Fruit fly (Drosophila melanogaster) whole organism, adult: Measurements from ENCODE around the gene uif.
A peak's percentile ranks its signal among the peaks of the same experiment; 100 is the strongest.

Experiments used
- CG11617 ChIP-seq: fragments of 200-800 bp; sonication (Bioruptor generic); optimal IDR thresholded peaks from 2 replicates; lab custom pipeline; 2017; ENCODE audit warnings: mild to moderate bottlenecking, missing biosample characterization, missing genetic modification reagents, missing genetic modification characterization
- CG12768 ChIP-seq: fragments of 200-800 bp; sonication (Bioruptor generic); optimal IDR thresholded peaks from 2 replicates; lab custom pipeline; 2017; ENCODE audit warnings: missing biosample characterization, missing genetic modification characterization, mild to moderate bottlenecking, moderate library complexity, missing genetic modification reagents
- CG14711 ChIP-seq: fragments of 200-800 bp; sonication (Bioruptor generic); optimal IDR thresholded peaks from 2 replicates; lab custom pipeline; 2018; ENCODE audit warnings: missing biosample characterization, mild to moderate bottlenecking, missing genetic modification characterization, moderate library complexity
- CG1620 ChIP-seq: fragments of 200-800 bp; sonication (Bioruptor generic); optimal IDR thresholded peaks from 2 replicates; lab custom pipeline; 2016; ENCODE audit warnings: missing biosample characterization, missing genetic modification characterization
- CG33017 ChIP-seq: fragments of 200-800 bp; sonication (Bioruptor generic); optimal IDR thresholded peaks from 2 replicates; lab custom pipeline; 2018; ENCODE audit warnings: missing biosample characterization, mild to moderate bottlenecking, missing genetic modification characterization, moderate library complexity
- CG5204 ChIP-seq: fragments of 200-800 bp; sonication (Bioruptor generic); optimal IDR thresholded peaks from 2 replicates; lab custom pipeline; 2016; ENCODE audit warnings: missing biosample characterization, missing genetic modification characterization
- CG7045 ChIP-seq: fragments of 200-800 bp; sonication (Bioruptor generic); optimal IDR thresholded peaks from 2 replicates; lab custom pipeline; 2017; ENCODE audit warnings: missing biosample characterization, mild to moderate bottlenecking, missing genetic modification characterization
- CG7101 ChIP-seq: fragments of 200-800 bp; sonication (Bioruptor generic); optimal IDR thresholded peaks from 2 replicates; lab custom pipeline; 2018; ENCODE audit warnings: missing biosample characterization, mild to moderate bottlenecking, missing genetic modification characterization, moderate library complexity
- Clk ChIP-seq: fragments of 200-800 bp; sonication (Bioruptor generic); optimal IDR thresholded peaks from 2 replicates; lab custom pipeline; 2017; ENCODE audit warnings: missing biosample characterization, missing genetic modification characterization
- Crg-1 ChIP-seq: fragments of 200-800 bp; sonication (Bioruptor generic); optimal IDR thresholded peaks from 2 replicates; lab custom pipeline; 2016; ENCODE audit warnings: missing biosample characterization, missing genetic modification characterization
- Hr96 ChIP-seq: fragments of 200-800 bp; sonication (Bioruptor generic); optimal IDR thresholded peaks from 2 replicates; lab custom pipeline; 2016; ENCODE audit warnings: missing biosample characterization, missing genetic modification characterization
- Mnt ChIP-seq: fragments of 200-800 bp; sonication (Bioruptor generic); optimal IDR thresholded peaks from 2 replicates; lab custom pipeline; 2016; ENCODE audit warnings: missing biosample characterization, mild to moderate bottlenecking, missing genetic modification characterization
- bab1 ChIP-seq: fragments of 200-800 bp; sonication (Bioruptor generic); optimal IDR thresholded peaks from 3 replicates; lab custom pipeline; 2019; ENCODE audit warnings: missing biosample characterization, mild to moderate bottlenecking, missing genetic modification characterization, moderate library complexity
- cic ChIP-seq: fragments of 200-800 bp; sonication (Bioruptor generic); optimal IDR thresholded peaks from 2 replicates; lab custom pipeline; 2017; ENCODE audit warnings: missing biosample characterization, mild to moderate bottlenecking, missing genetic modification characterization, moderate library complexity
- cnc ChIP-seq, 2 experiments: fragments of >200 bp; optimal IDR thresholded peaks; 2 replicates each; lab custom pipeline; 2017
- kay ChIP-seq: fragments of 200-800 bp; sonication (Bioruptor generic); peaks from one replicate; lab custom pipeline; 2016; ENCODE audit warnings: missing biosample characterization, missing genetic modification characterization, borderline replicate concordance
- ovo ChIP-seq: fragments of 200-800 bp; sonication (Bioruptor generic); optimal IDR thresholded peaks from 2 replicates; lab custom pipeline; 2016; ENCODE audit warnings: missing biosample characterization, missing genetic modification characterization
- pad ChIP-seq: fragments of 200-800 bp; sonication (Bioruptor generic); optimal IDR thresholded peaks from 3 replicates; lab custom pipeline; 2017; ENCODE audit warnings: missing biosample characterization, missing genetic modification characterization, mild to moderate bottlenecking, moderate library complexity, missing genetic modification reagents
- tj ChIP-seq: fragments of 200-800 bp; sonication (Bioruptor generic); optimal IDR thresholded peaks from 3 replicates; lab custom pipeline; 2017; ENCODE audit warnings: missing biosample characterization, mild to moderate bottlenecking, missing genetic modification characterization, moderate library complexity
- toe ChIP-seq: fragments of 200-800 bp; sonication (Bioruptor generic); optimal IDR thresholded peaks from 2 replicates; lab custom pipeline; 2016; ENCODE audit warnings: missing biosample characterization, missing genetic modification characterization

uif gene

DNA sequence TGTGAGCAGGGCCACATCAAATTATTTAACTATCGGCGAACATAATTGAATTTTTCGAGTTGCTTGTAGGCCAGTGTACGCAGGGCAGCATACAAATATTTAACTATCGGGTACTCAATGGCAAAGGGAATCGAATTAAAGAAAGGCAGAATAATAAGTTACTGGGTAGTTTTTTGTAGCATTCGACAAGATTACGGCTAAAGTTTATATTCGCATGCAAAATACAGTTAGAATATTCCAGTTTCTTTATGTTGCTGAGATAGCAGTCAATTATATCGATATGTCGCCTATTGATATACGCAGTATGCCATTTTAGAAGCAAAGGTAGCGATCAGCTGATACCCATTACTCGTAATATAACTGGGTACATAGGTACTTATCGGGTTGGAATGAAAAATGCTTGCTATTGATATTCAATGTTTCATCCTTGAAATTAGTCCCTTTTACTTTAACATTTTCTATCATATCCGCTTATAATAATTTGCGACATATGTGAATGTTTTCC, 42.1 kb downstream of the uif start:
- TF ChIP-seq CG7045 (GFP tag; lab: Kevin White, UChicago) = no peak
- TF ChIP-seq Hr96 (GFP tag; lab: Kevin White, UChicago) = no peak
- TF ChIP-seq CG14711 (tag; lab: Kevin White, UChicago) = peak; percentile 2
- peak; percentile 40 for TF ChIP-seq pad (GFP tag; lab: Kevin White, UChicago)
- peak; percentile 36 for TF ChIP-seq tj (GFP tag; lab: Kevin White, UChicago)
- no peak for TF ChIP-seq cic (GFP tag; lab: Kevin White, UChicago)
- TF ChIP-seq bab1 (GFP tag; lab: Kevin White, UChicago) = peak; percentile 29
- peak; percentile 28 for TF ChIP-seq CG7101 (tag; lab: Kevin White, UChicago)
- no peak for TF ChIP-seq CG1620 (GFP tag; lab: Kevin White, UChicago)
- TF ChIP-seq CG11617 (GFP tag; lab: Kevin White, UChicago) = peak; percentile 51
- no peak for TF ChIP-seq CG5204 (GFP tag; lab: Kevin White, UChicago)
- peak; percentile 24 for TF ChIP-seq CG33017 (tag; lab: Kevin White, UChicago)

DNA sequence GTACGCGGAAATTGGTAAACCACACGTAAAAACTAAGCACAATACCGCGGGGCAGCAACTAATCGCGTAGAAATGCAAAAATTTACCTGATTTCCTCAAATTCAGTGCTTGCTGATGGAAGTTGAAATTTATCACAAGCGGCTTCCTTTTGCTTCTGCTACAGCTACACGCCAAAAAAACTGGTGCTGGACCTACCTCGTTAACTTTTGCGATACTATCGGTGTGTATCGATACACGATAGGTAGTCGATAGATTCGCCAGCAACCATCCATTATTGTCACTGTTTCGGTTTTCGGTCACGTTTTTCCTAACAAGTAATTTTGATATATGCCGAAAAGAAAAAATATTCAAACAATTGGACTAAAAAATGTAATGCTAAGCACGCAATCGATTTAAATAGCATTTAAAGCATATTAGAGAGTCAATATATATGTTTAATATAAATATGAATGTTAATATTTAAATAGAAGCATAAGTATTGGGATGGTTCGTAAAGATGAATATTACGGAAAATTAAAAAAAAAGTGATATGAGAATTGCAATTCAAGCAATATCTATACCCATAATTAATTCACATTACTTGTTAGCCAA, 42.6 kb downstream of the uif start, which contains the start of gene Sumo:
Sumo (minus strand) TSS at position 223 of the 591 bp plus-strand sequence.
- TF ChIP-seq Clk (GFP tag; lab: Kevin White, UChicago) (peak; percentile 14), pad (GFP tag; lab: Kevin White, UChicago) (peak; percentile 22), CG11617 (GFP tag; lab: Kevin White, UChicago) (no peak), bab1 (GFP tag; lab: Kevin White, UChicago) (peak; percentile 11), Hr96 (GFP tag; lab: Kevin White, UChicago) (peak; percentile 72), CG5204 (GFP tag; lab: Kevin White, UChicago) (no peak), CG7045 (GFP tag; lab: Kevin White, UChicago) (no peak), Mnt (peak; percentile 37), cnc (optimal IDR thresholded peaks at IDR 0.05; lab: Kevin White, UChicago) (no peak), toe (GFP tag; lab: Kevin White, UChicago) (no peak), Crg-1 (GFP tag; lab: Kevin White, UChicago) (no peak)

DNA sequence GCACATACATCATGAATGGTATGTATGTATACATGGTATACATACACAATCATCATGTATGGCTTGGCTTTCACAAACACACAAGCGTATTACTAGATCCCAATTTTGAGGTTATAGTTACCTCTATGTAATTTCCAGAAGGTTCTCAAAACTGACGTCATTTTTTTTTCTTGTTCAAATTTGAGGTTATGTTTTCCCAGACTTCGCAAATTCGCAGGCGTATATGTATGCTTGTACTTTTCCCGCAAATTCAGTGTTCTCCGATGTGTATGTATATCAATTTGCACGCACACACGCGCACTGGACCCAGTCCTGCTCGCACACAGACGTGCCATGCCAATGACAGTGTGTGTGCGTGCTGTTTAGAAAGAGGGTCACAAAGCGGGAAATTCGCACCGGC, 43.9 kb downstream of the uif start:
- peak; percentile 4 for TF ChIP-seq tj (GFP tag; lab: Kevin White, UChicago)
- no peak for TF ChIP-seq CG33017 (tag; lab: Kevin White, UChicago)
- no peak for TF ChIP-seq kay (GFP tag; lab: Kevin White, UChicago)

DNA sequence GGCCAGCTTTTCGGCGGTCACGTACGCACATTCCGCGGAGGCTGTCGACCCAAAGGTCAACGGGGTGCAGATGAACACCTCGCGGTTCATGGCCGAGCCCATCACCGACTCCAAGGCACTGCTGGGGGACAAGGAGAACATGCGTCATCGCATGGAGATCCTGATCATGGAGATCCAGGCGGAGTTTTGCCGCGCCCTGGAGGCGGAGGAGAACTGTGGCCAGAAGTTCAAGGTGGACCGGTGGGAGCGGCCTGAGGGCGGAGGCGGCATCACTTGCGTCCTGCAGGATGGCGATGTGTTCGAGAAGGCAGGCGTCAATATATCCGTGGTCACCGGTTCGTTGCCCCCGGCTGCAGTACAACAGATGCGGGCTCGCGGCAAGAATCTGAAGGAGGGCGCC, 45.5 kb downstream of the uif start:
- no peak for TF ChIP-seq cic (GFP tag; lab: Kevin White, UChicago)
- TF ChIP-seq CG14711 (tag; lab: Kevin White, UChicago) = no peak
- no peak for TF ChIP-seq ovo (GFP tag; lab: Kevin White, UChicago)
- TF ChIP-seq CG7101 (tag; lab: Kevin White, UChicago) = no peak
- no peak for TF ChIP-seq toe (GFP tag; lab: Kevin White, UChicago)
- TF ChIP-seq CG33017 (tag; lab: Kevin White, UChicago) = no peak
- TF ChIP-seq CG12768 (GFP tag; lab: Kevin White, UChicago) = no peak
- no peak for TF ChIP-seq Crg-1 (GFP tag; lab: Kevin White, UChicago)
- TF ChIP-seq pad (GFP tag; lab: Kevin White, UChicago) = no peak

DNA sequence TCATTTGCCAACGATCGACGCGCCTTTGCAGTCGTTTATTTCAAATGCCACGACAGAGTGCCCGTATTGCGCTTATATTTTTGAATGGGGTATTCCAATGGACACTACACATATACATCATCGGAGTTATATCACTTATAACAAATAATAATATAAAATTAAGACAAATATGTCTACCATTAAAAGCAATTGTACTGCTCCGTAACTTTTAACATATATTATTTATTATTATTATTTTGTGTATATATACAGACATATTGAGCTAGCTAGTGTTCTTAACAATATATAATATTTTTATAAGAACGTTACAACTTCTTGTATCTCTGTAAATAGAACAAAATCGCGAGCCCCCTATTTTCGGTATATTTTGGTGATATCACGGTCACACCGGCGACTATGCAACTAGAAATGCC, 46.1 kb downstream of the uif start, which contains the start of the genes sip2 and Coprox:
sip2 (minus strand) TSS at position 53 of the 413 bp plus-strand sequence.
Coprox (plus strand) TSS at position 400 of the 413 bp plus-strand sequence.
- TF ChIP-seq bab1 (GFP tag; lab: Kevin White, UChicago) (peak; percentile 58), CG14711 (tag; lab: Kevin White, UChicago) (peak; percentile 75), Hr96 (GFP tag; lab: Kevin White, UChicago) (no peak), CG7045 (GFP tag; lab: Kevin White, UChicago) (peak; percentile 58), cnc (optimal IDR thresholded peaks at IDR 0.05; lab: Kevin White, UChicago) (no peak), CG12768 (GFP tag; lab: Kevin White, UChicago) (peak; percentile 26), tj (GFP tag; lab: Kevin White, UChicago) (peak; percentile 52), Crg-1 (GFP tag; lab: Kevin White, UChicago) (no peak), CG5204 (GFP tag; lab: Kevin White, UChicago) (no peak), CG11617 (GFP tag; lab: Kevin White, UChicago) (peak; percentile 67), Clk (GFP tag; lab: Kevin White, UChicago) (no peak), Mnt (peak; percentile 7), CG1620 (GFP tag; lab: Kevin White, UChicago) (no peak), kay (GFP tag; lab: Kevin White, UChicago) (no peak), cic (GFP tag; lab: Kevin White, UChicago) (no peak), CG7101 (tag; lab: Kevin White, UChicago) (peak; percentile 85), CG33017 (tag; lab: Kevin White, UChicago) (peak; percentile 79), pad (GFP tag; lab: Kevin White, UChicago) (peak; percentile 49), ovo (GFP tag; lab: Kevin White, UChicago) (peak; percentile 5), toe (GFP tag; lab: Kevin White, UChicago) (no peak)

DNA sequence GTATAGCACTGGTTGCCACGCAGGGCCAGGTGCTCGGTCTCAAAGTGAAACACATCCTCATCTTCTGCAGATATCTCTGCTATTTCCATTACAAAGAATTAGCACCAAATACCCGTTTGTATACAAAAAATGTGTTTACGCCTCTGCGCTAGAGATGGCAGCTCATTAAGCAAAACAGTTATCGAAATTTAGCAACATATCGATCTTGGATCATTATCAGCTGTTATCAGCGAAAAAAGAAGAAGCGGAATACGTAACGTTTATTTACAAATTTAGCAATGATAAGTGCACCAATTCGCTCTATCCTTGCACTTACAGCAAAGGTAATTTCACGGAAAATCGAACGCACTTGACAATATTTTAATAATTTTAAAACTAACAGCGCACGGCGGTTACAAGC, 50.0 kb downstream of the uif start, which contains the start of the genes Atac1 and Hmgcl:
Atac1 (minus strand) TSS at position 164 of the 400 bp plus-strand sequence.
Hmgcl (plus strand) TSS at position 213 of the 400 bp plus-strand sequence.
- no peak for TF ChIP-seq cic (GFP tag; lab: Kevin White, UChicago)
- TF ChIP-seq bab1 (GFP tag; lab: Kevin White, UChicago) = peak; percentile 0
- TF ChIP-seq tj (GFP tag; lab: Kevin White, UChicago) = no peak
- TF ChIP-seq Crg-1 (GFP tag; lab: Kevin White, UChicago) = no peak
- TF ChIP-seq CG1620 (GFP tag; lab: Kevin White, UChicago) = no peak
- TF ChIP-seq Clk (GFP tag; lab: Kevin White, UChicago) = no peak
- TF ChIP-seq cnc (optimal IDR thresholded peaks at IDR 0.05; lab: Kevin White, UChicago) = no peak
